Worm (Caenorhabditis elegans) whole organism, L4 larva: ENCODE data around the gene arrd-28.

ENCODE experiments used
- F49E8.2 ChIP-seq: sonication (generic microtip); optimal IDR thresholded peaks from 2 replicates; lab custom pipeline; 2016; ENCODE audit warnings: missing compliant biosample characterization, mild to moderate bottlenecking, missing genetic modification characterization, borderline replicate concordance
- Y48G9A.11 ChIP-seq: fragments of 200-800 bp; sonication (Bioruptor generic); IDR thresholded peaks from 2 replicates; pipeline ENCODE4 v1.3.6; 2022; ENCODE audit warnings: missing genetic modification reagents, missing genetic modification characterization, missing compliant biosample characterization
- ZK546.5 ChIP-seq, 2 experiments: sonication (generic microtip); optimal IDR thresholded peaks; 2 replicates each; lab custom pipeline; 2017; ENCODE audit warnings: missing biosample characterization in 2 of 2, missing genetic modification characterization in 2 of 2
- aha-1 ChIP-seq: fragments of 150-350 bp; peaks from one replicate; lab custom pipeline; 2014; ENCODE audit warnings: missing biosample characterization, missing genetic modification characterization
- aly-2 ChIP-seq: sonication (generic microtip); optimal IDR thresholded peaks from 2 replicates; lab custom pipeline; 2018; ENCODE audit warnings: missing biosample characterization, missing genetic modification characterization
- ceh-20 ChIP-seq: fragments of 200-800 bp; sonication (Bioruptor generic); IDR thresholded peaks from 2 replicates; pipeline ENCODE4 v1.3.6; 2022; ENCODE audit warnings: missing genetic modification reagents, missing genetic modification characterization, missing compliant biosample characterization
- ceh-28 ChIP-seq: fragments of 150-350 bp; optimal IDR thresholded peaks from 2 replicates; lab custom pipeline; 2014; ENCODE audit warnings: missing biosample characterization, missing genetic modification reagents, missing genetic modification characterization
- ceh-44 ChIP-seq: fragments of 200-800 bp; sonication (Bioruptor generic); IDR thresholded peaks from 2 replicates; pipeline ENCODE4 v1.3.6; 2022; ENCODE audit warnings: missing genetic modification reagents, missing genetic modification characterization, missing compliant biosample characterization
- ces-1 ChIP-seq: fragments of 150-350 bp; sonication (generic microtip); optimal IDR thresholded peaks from 4 replicates; lab custom pipeline; 2014; ENCODE audit warnings: missing biosample characterization, missing genetic modification reagents, missing genetic modification characterization
- daf-12 ChIP-seq: fragments of 150-350 bp; optimal IDR thresholded peaks from 2 replicates; lab custom pipeline; 2014; ENCODE audit warnings: missing biosample characterization, missing genetic modification reagents, missing genetic modification characterization
- daf-19 ChIP-seq: fragments of 200-800 bp; sonication (Bioruptor generic); conservative IDR thresholded peaks from 2 replicates; pipeline ENCODE4 v1.3.6; 2022; ENCODE audit warnings: missing genetic modification characterization, missing compliant biosample characterization
- dmd-8 ChIP-seq: fragments of 200-800 bp; sonication (Bioruptor generic); IDR thresholded peaks from 2 replicates; pipeline ENCODE4 v1.3.6; 2022; ENCODE audit warnings: missing genetic modification characterization, missing compliant biosample characterization
- fos-1 ChIP-seq: fragments of 150-350 bp; optimal IDR thresholded peaks from 2 replicates; lab custom pipeline; 2014; ENCODE audit warnings: missing biosample characterization, missing genetic modification characterization
- lim-7 ChIP-seq: fragments of 200-800 bp; sonication (Bioruptor generic); IDR thresholded peaks from 2 replicates; pipeline ENCODE4 v1.3.6; 2022; ENCODE audit warnings: missing genetic modification characterization, missing compliant biosample characterization
- lin-1 ChIP-seq: fragments of 200-800 bp; sonication (Bioruptor generic); IDR thresholded peaks from 2 replicates; pipeline ENCODE4 v1.3.6; 2022; ENCODE audit warnings: missing genetic modification reagents, missing genetic modification characterization, missing compliant biosample characterization
- lin-39 ChIP-seq: fragments of 150-350 bp; optimal IDR thresholded peaks from 2 replicates; lab custom pipeline; 2014; ENCODE audit warnings: missing biosample characterization, missing genetic modification reagents, missing genetic modification characterization
- madf-9 ChIP-seq: fragments of 200-800 bp; sonication (Bioruptor generic); conservative IDR thresholded peaks from 2 replicates; pipeline ENCODE4 v1.3.6; 2022; ENCODE audit warnings: missing genetic modification reagents, missing genetic modification characterization, missing compliant biosample characterization
- mdt-29 ChIP-seq: fragments of 200-800 bp; sonication (Bioruptor generic); IDR thresholded peaks from 2 replicates; pipeline ENCODE4 v1.3.6; 2022; ENCODE audit warnings: missing genetic modification reagents, missing genetic modification characterization, missing compliant biosample characterization
- mxl-3 ChIP-seq: fragments of 200-800 bp; sonication (Bioruptor generic); optimal IDR thresholded peaks from 2 replicates; lab custom pipeline; 2018; ENCODE audit warnings: mild to moderate bottlenecking, missing genetic modification characterization, missing compliant biosample characterization
- nhr-111 ChIP-seq: fragments of 200-800 bp; sonication (Bioruptor generic); optimal IDR thresholded peaks from 2 replicates; lab custom pipeline; 2018; ENCODE audit warnings: mild to moderate bottlenecking, missing genetic modification characterization, missing compliant biosample characterization
- nhr-237 ChIP-seq: sonication (generic microtip); optimal IDR thresholded peaks from 2 replicates; lab custom pipeline; 2017; ENCODE audit warnings: missing biosample characterization, missing genetic modification characterization
- nhr-25 ChIP-seq: sonication (generic microtip); optimal IDR thresholded peaks from 2 replicates; lab custom pipeline; 2017; ENCODE audit warnings: missing genetic modification characterization, mild to moderate bottlenecking, missing compliant biosample characterization, antibody characterized with exemption, moderate library complexity, borderline replicate concordance; ENCODE audit not compliant: insufficient read depth
- nhr-28 ChIP-seq: fragments of 150-350 bp; optimal IDR thresholded peaks from 2 replicates; lab custom pipeline; 2014; ENCODE audit warnings: missing biosample characterization, missing genetic modification characterization
- nhr-41 ChIP-seq: fragments of 200-800 bp; sonication (Bioruptor generic); IDR thresholded peaks from 2 replicates; pipeline ENCODE4 v1.3.6; 2022; ENCODE audit warnings: missing genetic modification reagents, missing genetic modification characterization, missing compliant biosample characterization
- nhr-42 ChIP-seq: fragments of 200-800 bp; sonication (Bioruptor generic); IDR thresholded peaks from 2 replicates; pipeline ENCODE4 v1.3.6; 2022; ENCODE audit warnings: missing genetic modification characterization, missing compliant biosample characterization
- pha-4 ChIP-seq, 2 experiments: fragments of 150-350 bp in 1 of 2; fragments of 200-800 bp in 1 of 2; sonication (Bioruptor generic) in 1 of 2; IDR thresholded peaks in 1 of 2; optimal IDR thresholded peaks in 1 of 2; 2 replicates each; pipeline versions ENCODE4 v1.3.6 to Lab custom; 2014 to 2022; ENCODE audit warnings: missing genetic modification characterization in 2 of 2, missing genetic modification reagents in 2 of 2, missing biosample characterization in 1 of 2, missing compliant biosample characterization in 1 of 2
- saeg-2 ChIP-seq: fragments of 200-800 bp; sonication (Bioruptor generic); IDR thresholded peaks from 2 replicates; pipeline ENCODE4 v1.3.6; 2022; ENCODE audit warnings: missing genetic modification reagents, missing genetic modification characterization, missing compliant biosample characterization
- sdz-12 ChIP-seq: fragments of 200-800 bp; sonication (Bioruptor generic); optimal IDR thresholded peaks from 2 replicates; lab custom pipeline; 2018; ENCODE audit warnings: mild to moderate bottlenecking, missing genetic modification characterization, missing compliant biosample characterization
- set-16 ChIP-seq: fragments of 200-800 bp; sonication (Bioruptor generic); IDR thresholded peaks from 2 replicates; pipeline ENCODE4 v1.3.6; 2022; ENCODE audit warnings: missing genetic modification reagents, missing genetic modification characterization, missing compliant biosample characterization
- snpc-4 ChIP-seq: fragments of 150-350 bp; optimal IDR thresholded peaks from 2 replicates; lab custom pipeline; 2014; ENCODE audit warnings: missing biosample characterization, missing genetic modification characterization
- spr-1 ChIP-seq: sonication (generic microtip); optimal IDR thresholded peaks from 2 replicates; lab custom pipeline; 2016; ENCODE audit warnings: mild to moderate bottlenecking, missing genetic modification characterization, missing compliant biosample characterization
- unc-39 ChIP-seq: sonication (generic microtip); optimal IDR thresholded peaks from 2 replicates; lab custom pipeline; 2017; ENCODE audit warnings: missing biosample characterization, missing genetic modification characterization
- vab-7 ChIP-seq: fragments of 200-800 bp; sonication (Bioruptor generic); IDR thresholded peaks from 2 replicates; pipeline ENCODE4 v1.3.6; 2022; ENCODE audit warnings: missing genetic modification reagents, missing genetic modification characterization, missing compliant biosample characterization
- zfp-3 ChIP-seq: fragments of 200-800 bp; sonication (Bioruptor generic); conservative IDR thresholded peaks from 2 replicates; pipeline ENCODE4 v1.3.6; 2022; ENCODE audit warnings: missing genetic modification reagents, missing genetic modification characterization, missing compliant biosample characterization
- zip-11 ChIP-seq: fragments of 200-800 bp; sonication (Bioruptor generic); IDR thresholded peaks from 2 replicates; pipeline ENCODE4 v1.3.6; 2022; ENCODE audit warnings: missing genetic modification characterization, missing compliant biosample characterization

The arrd-28 gene

ce11 chrX:10188493-10188895 is 4.7 kb downstream of the arrd-28 start (continued):
- no peak for TF ChIP-seq daf-12 (tag; lab: Kevin White, UChicago)
- no peak for TF ChIP-seq ZK546.5 (tag; optimal IDR thresholded peaks at IDR 0.05; lab: Kevin White, UChicago)
- TF ChIP-seq unc-39 (tag; lab: Kevin White, UChicago): no peak
- no peak for TF ChIP-seq madf-9 (GFP tag; lab: Robert Waterston, UW)
- TF ChIP-seq zip-11 (GFP tag; lab: Robert Waterston, UW): no peak
- peak; percentile 72; the same call in 1 of the 2 replicates for TF ChIP-seq ceh-44 (GFP tag; lab: Robert Waterston, UW)
- no peak for TF ChIP-seq ceh-28
- no peak for TF ChIP-seq F49E8.2 (tag; lab: Kevin White, UChicago)
- no peak for TF ChIP-seq dmd-8 (GFP tag; lab: Robert Waterston, UW)
- 0 out of 2 replicates have a peak, but pooled peaks have one; percentile 10 for TF ChIP-seq nhr-41
- TF ChIP-seq, all 104 proteins: peak for 50

- no peak for TF ChIP-seq lin-1 (GFP tag; lab: Robert Waterston, UW)
- TF ChIP-seq daf-19 (GFP tag; lab: Robert Waterston, UW): no peak
- TF ChIP-seq nhr-42: no peak
- TF ChIP-seq aha-1 (tag; lab: Kevin White, UChicago): no peak
- TF ChIP-seq, all 104 proteins: peak for 0
Observed at ce11 chrX:10189244-10189643, 5.4 kb downstream of the arrd-28 start.

ce11 chrX:10189805-10190204 is 6.0 kb downstream of the arrd-28 start:
- TF ChIP-seq dmd-8 (GFP tag; lab: Robert Waterston, UW) (no peak), pha-4 (GFP tag; IDR thresholded peaks at IDR 0.05; lab: Robert Waterston, UW) (no peak), pha-4 (tag; optimal IDR thresholded peaks at IDR 0.05; lab: Kevin White, UChicago) (no peak), nhr-25 (tag; lab: Kevin White, UChicago) (peak; percentile 5), lim-7 (GFP tag; lab: Robert Waterston, UW) (no peak), mxl-3 (GFP tag; lab: Kevin White, UChicago) (no peak), set-16 (GFP tag; lab: Robert Waterston, UW) (no peak), nhr-28 (tag; lab: Kevin White, UChicago) (peak; percentile 31), aha-1 (tag; lab: Kevin White, UChicago) (peak; percentile 91), snpc-4 (no peak), aly-2 (tag; lab: Kevin White, UChicago) (no peak), vab-7 (no peak), ces-1 (GFP tag; lab: Kevin White, UChicago) (no peak), nhr-111 (GFP tag; lab: Kevin White, UChicago) (no peak), mdt-29 (GFP tag; lab: Robert Waterston, UW) (no peak), Y48G9A.11 (GFP tag; lab: Robert Waterston, UW) (no peak), nhr-237 (tag; lab: Kevin White, UChicago) (no peak), zfp-3 (GFP tag; lab: Robert Waterston, UW) (no peak), sdz-12 (GFP tag; lab: Kevin White, UChicago) (no peak), spr-1 (no peak), ceh-20 (GFP tag; lab: Robert Waterston, UW) (no peak), daf-12 (tag; lab: Kevin White, UChicago) (no peak), fos-1 (no peak), lin-39 (tag; lab: Kevin White, UChicago) (no peak), saeg-2 (no peak)
